Worm (Caenorhabditis elegans) whole organism, young adult: ENCODE data around the gene F18H3.4.
A peak's percentile ranks its signal among the peaks of the same experiment; 100 is the strongest.

Experiments
- B0035.1 ChIP-seq: sonication (generic microtip); optimal IDR thresholded peaks from 2 replicates; lab custom pipeline; 2016; ENCODE audit warnings: missing genetic modification characterization, mild to moderate bottlenecking, missing compliant biosample characterization, missing genotype, missing genetic modification reagents
- C17E4.6 ChIP-seq: fragments of 200-800 bp; sonication (Bioruptor generic); IDR thresholded peaks from 2 replicates; pipeline ENCODE4 v1.3.6; 2022; ENCODE audit warnings: missing genetic modification reagents, missing genetic modification characterization, missing compliant biosample characterization
- F10E7.11 ChIP-seq: sonication (generic microtip); optimal IDR thresholded peaks from 2 replicates; lab custom pipeline; 2017; ENCODE audit warnings: mild to moderate bottlenecking, missing genetic modification characterization, moderate library complexity, missing compliant biosample characterization
- F57C9.4 ChIP-seq: sonication (generic microtip); optimal IDR thresholded peaks from 2 replicates; lab custom pipeline; 2017; ENCODE audit warnings: mild to moderate bottlenecking, missing genetic modification characterization, missing compliant biosample characterization
- K11D2.4 ChIP-seq: fragments of 200-800 bp; sonication (Bioruptor generic); IDR thresholded peaks from 2 replicates; pipeline ENCODE4 v1.3.6; 2022; ENCODE audit warnings: missing genetic modification reagents, missing genetic modification characterization, missing compliant biosample characterization
- Y95B8A.8 ChIP-seq: fragments of 200-800 bp; sonication (Bioruptor generic); IDR thresholded peaks from 2 replicates; pipeline ENCODE4 v1.3.6; 2022; ENCODE audit warnings: missing genetic modification reagents, missing genetic modification characterization, missing compliant biosample characterization
- akir-1 ChIP-seq: fragments of 200-800 bp; sonication (Bioruptor generic); optimal IDR thresholded peaks from 2 replicates; lab custom pipeline; 2018; ENCODE audit warnings: mild to moderate bottlenecking, missing genetic modification characterization, moderate library complexity, missing compliant biosample characterization
- ama-1 ChIP-seq, 3 experiments: fragments of 150-350 bp in 1 of 3; sonication (generic microtip) in 2 of 3; optimal IDR thresholded peaks; 2 replicates each; lab custom pipeline; 2014 to 2018; ENCODE audit warnings: missing biosample characterization in 2 of 3, missing genetic modification characterization in 2 of 3, missing genetic modification reagents in 2 of 3
- attf-6 ChIP-seq: fragments of 200-800 bp; sonication (Bioruptor generic); IDR thresholded peaks from 2 replicates; pipeline ENCODE4 v1.3.6; 2022; ENCODE audit warnings: missing genetic modification reagents, missing genetic modification characterization, missing compliant biosample characterization
- ccch-3 ChIP-seq: fragments of 200-800 bp; sonication (Bioruptor generic); optimal IDR thresholded peaks from 2 replicates; lab custom pipeline; 2018; ENCODE audit warnings: mild to moderate bottlenecking, missing genetic modification characterization, missing compliant biosample characterization
- cebp-1 ChIP-seq, 2 experiments: fragments of 200-800 bp in 1 of 2; sonication (Bioruptor generic) in 1 of 2; sonication (generic microtip) in 1 of 2; IDR thresholded peaks in 1 of 2; optimal IDR thresholded peaks in 1 of 2; 2 replicates each; pipeline versions ENCODE4 v1.3.6 to Lab custom; 2017 to 2022; ENCODE audit warnings: missing compliant biosample characterization in 2 of 2, missing genetic modification characterization in 2 of 2, mild to moderate bottlenecking in 1 of 2, missing genetic modification reagents in 1 of 2, moderate library complexity in 1 of 2
- ceh-91 ChIP-seq: fragments of 200-800 bp; sonication (Bioruptor generic); IDR thresholded peaks from 2 replicates; pipeline ENCODE4 v1.3.6; 2022; ENCODE audit warnings: missing genetic modification reagents, missing genetic modification characterization, missing compliant biosample characterization
- chd-7 ChIP-seq: sonication (generic microtip); optimal IDR thresholded peaks from 2 replicates; lab custom pipeline; 2016; ENCODE audit warnings: mild to moderate bottlenecking, missing genetic modification characterization, moderate library complexity, missing compliant biosample characterization
- dox-1 ChIP-seq: fragments of 200-800 bp; sonication (Bioruptor generic); IDR thresholded peaks from 2 replicates; pipeline ENCODE4 v1.3.6; 2022; ENCODE audit warnings: missing genetic modification reagents, missing genetic modification characterization, missing compliant biosample characterization
- dpl-1 ChIP-seq: fragments of 150-350 bp; optimal IDR thresholded peaks from 2 replicates; lab custom pipeline; 2014; ENCODE audit warnings: missing biosample characterization, missing genetic modification reagents, missing genetic modification characterization
- efl-1 ChIP-seq: fragments of 150-350 bp; optimal IDR thresholded peaks from 2 replicates; lab custom pipeline; 2014; ENCODE audit warnings: missing biosample characterization, missing genetic modification reagents, missing genetic modification characterization
- fkh-3 ChIP-seq: sonication (generic microtip); optimal IDR thresholded peaks from 2 replicates; lab custom pipeline; 2016; ENCODE audit warnings: mild to moderate bottlenecking, missing genetic modification characterization, missing compliant biosample characterization
- gei-17 ChIP-seq: fragments of 200-800 bp; sonication (Bioruptor generic); optimal IDR thresholded peaks from 2 replicates; lab custom pipeline; 2018; ENCODE audit warnings: mild to moderate bottlenecking, missing genetic modification characterization, missing compliant biosample characterization
- hmg-1.2 ChIP-seq: fragments of 200-800 bp; sonication (Bioruptor generic); IDR thresholded peaks from 2 replicates; pipeline ENCODE4 v1.3.6; 2022; ENCODE audit warnings: missing genetic modification reagents, missing genetic modification characterization, missing compliant biosample characterization
- hmg-20 ChIP-seq: fragments of 200-800 bp; sonication (Bioruptor generic); IDR thresholded peaks from 2 replicates; pipeline ENCODE4 v1.3.6; 2022; ENCODE audit warnings: missing genetic modification reagents, missing genetic modification characterization, missing compliant biosample characterization
- hrde-1 ChIP-seq: sonication (generic microtip); optimal IDR thresholded peaks from 2 replicates; lab custom pipeline; 2016; ENCODE audit warnings: missing genetic modification characterization, mild to moderate bottlenecking, missing compliant biosample characterization, moderate library complexity, missing genotype, missing genetic modification reagents, borderline replicate concordance
- lag-1 ChIP-seq: fragments of 200-800 bp; sonication (Bioruptor generic); IDR thresholded peaks from 2 replicates; pipeline ENCODE4 v1.3.6; 2022; ENCODE audit warnings: missing genetic modification reagents, missing genetic modification characterization, missing compliant biosample characterization
- lin-35 ChIP-seq, 3 experiments: fragments of 150-350 bp in 2 of 3; sonication (generic microtip) in 1 of 3; optimal IDR thresholded peaks; 2 replicates each; lab custom pipeline; 2014 to 2018; ENCODE audit warnings: missing biosample characterization in 3 of 3, missing genetic modification characterization in 3 of 3, missing genetic modification reagents in 3 of 3
- lin-40 ChIP-seq: sonication (generic microtip); optimal IDR thresholded peaks from 2 replicates; lab custom pipeline; 2016; ENCODE audit warnings: missing genetic modification characterization, mild to moderate bottlenecking, missing compliant biosample characterization, missing genotype, missing genetic modification reagents
- mes-4 ChIP-seq: sonication (generic microtip); optimal IDR thresholded peaks from 2 replicates; lab custom pipeline; 2016; ENCODE audit warnings: missing genotype, missing genetic modification characterization, missing compliant biosample characterization
- nfya-2 ChIP-seq: fragments of 200-800 bp; sonication (Bioruptor generic); IDR thresholded peaks from 2 replicates; pipeline ENCODE4 v1.3.6; 2022; ENCODE audit warnings: missing genetic modification reagents, missing genetic modification characterization, missing compliant biosample characterization
- nfyb-1 ChIP-seq: fragments of 200-800 bp; sonication (Bioruptor generic); IDR thresholded peaks from 2 replicates; pipeline ENCODE4 v1.3.6; 2022; ENCODE audit warnings: missing genetic modification reagents, missing genetic modification characterization, missing compliant biosample characterization
- nhr-80 ChIP-seq: sonication (generic microtip); optimal IDR thresholded peaks from 2 replicates; lab custom pipeline; 2016; ENCODE audit warnings: missing genetic modification characterization, missing compliant biosample characterization
- nhr-90 ChIP-seq: sonication (generic microtip); optimal IDR thresholded peaks from 2 replicates; lab custom pipeline; 2016; ENCODE audit warnings: missing genotype, mild to moderate bottlenecking, missing genetic modification characterization, missing compliant biosample characterization
- sdz-38 ChIP-seq: sonication (generic microtip); optimal IDR thresholded peaks from 2 replicates; lab custom pipeline; 2016; ENCODE audit warnings: missing genotype, missing genetic modification characterization, missing compliant biosample characterization
- snpc-1.1 ChIP-seq: sonication (generic microtip); optimal IDR thresholded peaks from 2 replicates; lab custom pipeline; 2017; ENCODE audit warnings: missing genetic modification characterization, mild to moderate bottlenecking, missing compliant biosample characterization, antibody characterized with exemption, moderate library complexity, missing genotype, missing genetic modification reagents; ENCODE audit not compliant: insufficient read depth
- snpc-1.3 ChIP-seq: sonication (generic microtip); optimal IDR thresholded peaks from 2 replicates; lab custom pipeline; 2017; ENCODE audit warnings: missing genetic modification characterization, mild to moderate bottlenecking, missing compliant biosample characterization, antibody characterized with exemption, moderate library complexity, missing genotype, missing genetic modification reagents; ENCODE audit not compliant: insufficient read depth
- somi-1 ChIP-seq: fragments of 200-800 bp; sonication (Bioruptor generic); optimal IDR thresholded peaks from 2 replicates; lab custom pipeline; 2018; ENCODE audit warnings: mild to moderate bottlenecking, missing genetic modification characterization, missing compliant biosample characterization
- sptf-2 ChIP-seq: fragments of 200-800 bp; sonication (Bioruptor generic); optimal IDR thresholded peaks from 2 replicates; lab custom pipeline; 2018; ENCODE audit warnings: mild to moderate bottlenecking, missing genetic modification characterization, missing compliant biosample characterization
- tlf-1 ChIP-seq: fragments of 200-800 bp; sonication (Bioruptor generic); optimal IDR thresholded peaks from 2 replicates; lab custom pipeline; 2018; ENCODE audit warnings: mild to moderate bottlenecking, missing genetic modification characterization, missing compliant biosample characterization
- zim-3 ChIP-seq: sonication (generic microtip); optimal IDR thresholded peaks from 2 replicates; lab custom pipeline; 2017; ENCODE audit warnings: mild to moderate bottlenecking, missing genetic modification characterization, moderate library complexity, missing compliant biosample characterization
- ztf-26 ChIP-seq: sonication (generic microtip); optimal IDR thresholded peaks from 2 replicates; lab custom pipeline; 2017; ENCODE audit warnings: missing genetic modification characterization, missing compliant biosample characterization

Gene F18H3.4

DNA sequence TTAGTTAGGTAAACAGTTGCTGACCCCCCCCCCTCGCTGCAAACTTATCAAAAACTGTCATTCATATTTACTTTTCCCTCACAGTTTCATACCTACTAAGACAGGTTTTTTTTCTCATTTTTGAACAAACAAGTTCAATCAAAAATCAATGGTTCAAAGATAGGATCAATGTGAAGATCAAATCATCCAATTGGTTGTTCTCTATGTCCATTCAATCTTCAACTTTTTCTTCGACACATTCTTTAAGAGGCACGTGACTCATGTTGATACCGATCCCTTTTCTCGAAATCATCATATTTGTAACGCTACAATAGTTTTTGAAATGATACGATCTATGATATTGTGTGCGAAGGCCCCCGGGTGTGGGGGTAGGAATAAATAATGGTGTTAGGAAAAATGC is 10.8 kb downstream of the F18H3.4 start:
- TF ChIP-seq K11D2.4: peak; percentile 52; the same call in 1 of the 2 replicates
- TF ChIP-seq snpc-1.1 (tag; lab: Kevin White, UChicago): no peak
- TF ChIP-seq attf-6: no peak
- TF ChIP-seq lin-40 (tag; lab: Kevin White, UChicago): peak; percentile 50
- peak; percentile 59 for TF ChIP-seq somi-1 (GFP tag; lab: Kevin White, UChicago)
- no peak for TF ChIP-seq cebp-1 (GFP tag; IDR thresholded peaks at IDR 0.05; lab: Robert Waterston, UW)
- peak; percentile 5 for TF ChIP-seq cebp-1 (tag; optimal IDR thresholded peaks at IDR 0.05; lab: Kevin White, UChicago)
- TF ChIP-seq nhr-80: peak; percentile 37
- TF ChIP-seq ztf-26 (tag; lab: Kevin White, UChicago): peak; percentile 7

DNA sequence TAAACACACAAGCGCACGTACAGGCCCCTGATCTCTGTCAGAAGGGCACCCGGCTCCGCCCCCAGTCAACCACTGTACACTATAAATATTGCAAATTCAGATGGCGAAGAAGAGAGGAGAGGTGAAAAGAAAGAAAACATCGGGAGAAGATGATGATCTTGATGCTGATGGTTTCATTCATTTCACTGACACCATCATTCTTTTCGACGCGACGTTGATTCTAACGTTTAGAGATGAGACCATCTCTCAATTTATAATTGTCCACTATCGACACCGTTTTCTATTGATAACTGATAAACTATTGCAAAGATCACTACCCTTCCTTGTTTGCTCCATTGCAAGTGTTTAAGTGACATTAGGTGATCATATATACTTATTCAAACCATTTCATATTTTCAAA is 12.4 kb downstream of the F18H3.4 start:
- TF ChIP-seq nhr-80 (peak; percentile 21), ama-1 (optimal IDR thresholded peaks at IDR 0.05; lab: Kevin White, UChicago) (peak; percentile 88), ama-1 (GFP tag; optimal IDR thresholded peaks at IDR 0.05; lab: Kevin White, UChicago) (no peak), lin-40 (tag; lab: Kevin White, UChicago) (peak; percentile 35), B0035.1 (tag; lab: Kevin White, UChicago) (no peak)

- peak; percentile 75 for TF ChIP-seq ama-1 (optimal IDR thresholded peaks at IDR 0.05; lab: Kevin White, UChicago)
- no peak for TF ChIP-seq ama-1 (GFP tag; optimal IDR thresholded peaks at IDR 0.05; lab: Kevin White, UChicago)
- TF ChIP-seq tlf-1 (GFP tag; lab: Kevin White, UChicago): no peak
Observed at ce11 chrX:13542236-13542635, 13.3 kb downstream of the F18H3.4 start, which contains the start of gene cah-4. Gene cah-4 (plus strand): TSS chrX:13542574.

DNA sequence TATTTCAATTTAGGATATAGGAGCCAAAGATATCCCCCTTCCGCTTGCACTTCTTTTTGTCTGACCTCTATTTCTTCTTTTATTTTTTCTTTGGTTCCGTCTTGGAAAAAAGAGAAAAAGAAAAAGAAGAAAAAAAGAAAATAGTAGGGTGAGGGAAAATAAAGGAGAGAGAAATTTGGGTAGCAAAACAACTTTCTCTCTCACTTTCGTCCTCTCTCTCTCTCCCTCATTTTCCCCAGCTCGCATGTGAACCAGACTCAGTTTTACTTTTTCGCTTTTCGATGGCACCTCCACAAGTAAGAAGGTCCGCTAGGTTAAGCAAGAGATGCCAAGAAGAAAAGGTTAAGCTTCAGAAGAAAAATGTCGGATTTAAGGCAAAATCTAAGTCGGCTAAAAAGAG is 13.9 kb downstream of the F18H3.4 start:
- TF ChIP-seq nfya-2 (GFP tag; lab: Robert Waterston, UW) (no peak), snpc-1.3 (tag; lab: Kevin White, UChicago) (no peak), nfyb-1 (0 out of 2 replicates have a peak, but pooled peaks have one; percentile 31), hmg-1.2 (0 out of 2 replicates have a peak, but pooled peaks have one; percentile 13), akir-1 (GFP tag; lab: Kevin White, UChicago) (no peak), F10E7.11 (tag; lab: Kevin White, UChicago) (no peak), ama-1 (optimal IDR thresholded peaks at IDR 0.05; lab: Kevin White, UChicago) (peak; percentile 88), ama-1 (GFP tag; optimal IDR thresholded peaks at IDR 0.05; lab: Kevin White, UChicago) (no peak), F57C9.4 (tag; lab: Kevin White, UChicago) (no peak), zim-3 (tag; lab: Kevin White, UChicago) (no peak), hmg-20 (GFP tag; lab: Robert Waterston, UW) (no peak), sdz-38 (tag; lab: Kevin White, UChicago) (no peak), lin-40 (tag; lab: Kevin White, UChicago) (no peak)

DNA sequence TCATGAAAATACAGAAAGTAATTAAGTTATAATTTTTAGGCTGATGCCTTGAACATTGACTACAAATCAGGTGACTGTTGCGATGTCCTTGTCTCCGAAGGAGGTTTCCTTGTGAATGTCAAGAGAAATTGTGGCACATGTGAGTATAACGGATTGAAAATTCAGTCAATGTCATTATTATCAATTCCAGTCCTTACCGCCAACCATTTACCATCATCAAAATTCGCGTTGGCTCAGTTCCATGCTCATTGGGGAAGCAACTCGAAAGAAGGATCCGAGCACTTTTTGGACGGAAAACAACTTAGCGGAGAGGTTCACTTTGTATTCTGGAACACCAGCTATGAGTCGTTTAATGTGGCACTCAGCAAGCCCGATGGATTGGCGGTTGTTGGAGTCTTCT is 14.5 kb downstream of the F18H3.4 start:
- peak; percentile 4 for TF ChIP-seq fkh-3
- no peak for TF ChIP-seq C17E4.6 (GFP tag; lab: Robert Waterston, UW)
- no peak for TF ChIP-seq sptf-2 (GFP tag; lab: Kevin White, UChicago)
- peak; percentile 83 for TF ChIP-seq ama-1 (optimal IDR thresholded peaks at IDR 0.05; lab: Kevin White, UChicago)
- no peak for TF ChIP-seq ama-1 (GFP tag; optimal IDR thresholded peaks at IDR 0.05; lab: Kevin White, UChicago)

DNA sequence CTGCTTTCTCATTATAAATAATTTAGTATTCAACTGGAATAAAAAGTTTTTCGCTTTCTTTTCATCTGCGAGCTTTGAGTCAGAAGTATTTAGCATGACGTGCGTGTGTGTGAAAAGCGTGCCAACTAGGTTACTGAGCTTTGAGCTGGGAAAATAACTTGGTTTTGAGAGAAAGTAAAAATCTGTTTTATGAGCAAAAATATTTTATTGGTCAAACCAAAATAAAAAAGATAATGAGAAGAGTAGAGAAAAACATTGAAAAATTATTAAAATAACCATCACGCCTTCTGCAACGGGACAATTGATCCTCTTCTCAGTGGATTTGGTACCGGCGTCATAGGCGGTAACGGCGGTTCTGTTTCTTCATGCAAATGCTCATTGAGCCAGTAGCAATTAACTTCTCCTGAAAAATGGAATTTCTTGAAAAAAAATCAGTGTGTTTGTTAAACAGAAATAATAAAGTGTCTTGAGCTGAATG is 15.7 kb downstream of the F18H3.4 start:
- TF ChIP-seq lag-1 (GFP tag; lab: Robert Waterston, UW) (no peak), hmg-20 (GFP tag; lab: Robert Waterston, UW) (no peak), chd-7 (no peak), hrde-1 (tag; lab: Kevin White, UChicago) (no peak), ceh-91 (GFP tag; lab: Robert Waterston, UW) (no peak), dox-1 (GFP tag; lab: Robert Waterston, UW) (no peak), ccch-3 (GFP tag; lab: Kevin White, UChicago) (no peak), efl-1 (GFP tag; lab: Kevin White, UChicago) (no peak), zim-3 (tag; lab: Kevin White, UChicago) (peak; percentile 34), gei-17 (GFP tag; lab: Kevin White, UChicago) (no peak), ztf-26 (tag; lab: Kevin White, UChicago) (peak; percentile 54), Y95B8A.8 (GFP tag; lab: Robert Waterston, UW) (no peak), fkh-3 (no peak), mes-4 (tag; lab: Kevin White, UChicago) (no peak), lin-35 (GFP tag; optimal IDR thresholded peaks at IDR 0.05; lab: Kevin White, UChicago) (no peak), nhr-90 (tag; lab: Kevin White, UChicago) (no peak), dpl-1 (GFP tag; lab: Kevin White, UChicago) (no peak), lin-40 (tag; lab: Kevin White, UChicago) (peak; percentile 16)
